Worm (Caenorhabditis elegans): ENCODE data around the gene C02E7.8.

The C02E7.8 gene

ce11 chrV:4918664-4919257 is 1.8 kb downstream of the C02E7.8 start, which contains the start of gene C02E7.6:
Gene C02E7.6, plus strand, starts transcription at chrV:4919207.
- TF ChIP-seq nhr-48 (tag; optimal IDR thresholded peaks at IDR 0.05) (peak; percentile 93), php-3 (GFP tag; IDR thresholded peaks at IDR 0.05) (no peak), madf-5 (GFP tag; IDR thresholded peaks at IDR 0.05) (no peak), zip-11 (GFP tag; IDR thresholded peaks at IDR 0.05) (no peak), lir-3 (tag; optimal IDR thresholded peaks at IDR 0.05) (no peak), T26A8.4 (GFP tag; IDR thresholded peaks at IDR 0.05) (no peak), gei-8 (GFP tag; optimal IDR thresholded peaks at IDR 0.05) (no peak), ceh-32 (tag; optimal IDR thresholded peaks at IDR 0.05; ENCODE audit: poor library complexity) (no peak), mes-2 (tag; optimal IDR thresholded peaks at IDR 0.05; ENCODE audit: poor library complexity, severe bottlenecking) (no peak), nhr-41 (GFP tag; IDR thresholded peaks at IDR 0.05) (no peak), nhr-111 (GFP tag; optimal IDR thresholded peaks at IDR 0.05) (no peak), mdl-1 (tag; optimal IDR thresholded peaks at IDR 0.05) (peak in 1 of 2 experiments; percentile 6), ceh-28 (tag; optimal IDR thresholded peaks at IDR 0.05) (no peak), spr-1 (tag; optimal IDR thresholded peaks at IDR 0.05) (peak; percentile 4), Y48G9A.11 (GFP tag; IDR thresholded peaks at IDR 0.05) (no peak), nhr-10 (tag; optimal IDR thresholded peaks at IDR 0.05) (peak; percentile 48), aha-1 (tag) (no peak), cey-2 (tag; optimal IDR thresholded peaks at IDR 0.05; ENCODE audit: borderline replicate concordance, insufficient read depth) (peak; percentile 47), R02D3.7 (tag; optimal IDR thresholded peaks at IDR 0.05) (no peak), set-16 (GFP tag; IDR thresholded peaks at IDR 0.05) (no peak), nhr-102 (tag; optimal IDR thresholded peaks at IDR 0.05) (peak; percentile 62), nhr-77 (tag; optimal IDR thresholded peaks at IDR 0.05) (no peak), ces-1 (GFP tag; optimal IDR thresholded peaks at IDR 0.05) (no peak), zag-1 (tag; optimal IDR thresholded peaks at IDR 0.05) (no peak), hlh-30 (tag; optimal IDR thresholded peaks at IDR 0.05; ENCODE audit: insufficient read depth) (no peak), mxl-3 (GFP tag; optimal IDR thresholded peaks at IDR 0.05) (peak; percentile 43), daf-8 (GFP tag; IDR thresholded peaks at IDR 0.05) (no peak), ztf-7 (tag; optimal IDR thresholded peaks at IDR 0.05) (no peak), saeg-2 (GFP tag; IDR thresholded peaks at IDR 0.05) (no peak), nhr-28 (tag; optimal IDR thresholded peaks at IDR 0.05) (peak; percentile 30), hlh-11 (tag; optimal IDR thresholded peaks at IDR 0.05) (peak; percentile 69), zfp-3 (GFP tag; conservative IDR thresholded peaks at IDR 0.05) (no peak), lin-38 (GFP tag; IDR thresholded peaks at IDR 0.05) (no peak)

- TF ChIP-seq nhr-111 (GFP tag; optimal IDR thresholded peaks at IDR 0.05) (no peak), nhr-25 (tag; optimal IDR thresholded peaks at IDR 0.05; ENCODE audit: borderline replicate concordance, insufficient read depth) (no peak), F44E2.7 (GFP tag; IDR thresholded peaks at IDR 0.05) (no peak), set-16 (GFP tag; IDR thresholded peaks at IDR 0.05) (peak; percentile 80)
Observed at ce11 chrV:4918091-4918624, 2.4 kb downstream of the C02E7.8 start, which contains the start of gene C02E7.7. Gene C02E7.7, minus strand, starts transcription at chrV:4918574.

DNA sequence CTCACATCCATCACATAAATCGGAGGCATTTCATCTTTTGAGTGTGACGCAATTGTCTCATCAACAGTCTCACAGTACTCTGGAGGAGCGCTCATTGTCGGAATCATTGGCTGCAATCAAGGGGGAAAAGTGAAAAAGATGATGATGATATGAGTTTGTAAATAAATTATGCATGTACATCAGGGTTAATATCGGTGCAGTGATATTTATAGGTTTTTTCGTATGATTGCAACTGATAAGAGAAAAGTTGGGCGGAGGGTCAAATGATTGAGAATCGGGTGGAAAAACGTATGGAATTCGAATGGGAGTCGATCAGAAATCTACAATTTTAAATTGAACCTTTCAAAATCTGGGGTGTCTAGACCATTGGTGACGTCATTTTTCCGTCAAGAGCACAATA is 5.7 kb downstream of the C02E7.8 start, which contains the start of gene H23N18.6:
TSS of gene H23N18.6 (minus strand) at position 201 of the 400 bp plus-strand sequence.
- 0 out of 2 replicates have a peak, but pooled peaks have one; percentile 9 for TF ChIP-seq dmd-6 (GFP tag; IDR thresholded peaks at IDR 0.05)
- TF ChIP-seq hmg-1.1 (GFP tag; IDR thresholded peaks at IDR 0.05) = no peak
- TF ChIP-seq hif-1 (tag; optimal IDR thresholded peaks at IDR 0.05) = no peak
- no peak for TF ChIP-seq egl-27 (tag; optimal IDR thresholded peaks at IDR 0.05)
- peak; percentile 77 for TF ChIP-seq pqm-1 (tag; optimal IDR thresholded peaks at IDR 0.05)
- peak; percentile 48; the same call in 1 of the 2 replicates for TF ChIP-seq php-3 (GFP tag; IDR thresholded peaks at IDR 0.05)
- TF ChIP-seq hlh-11 (tag; optimal IDR thresholded peaks at IDR 0.05) = peak; percentile 28
- TF ChIP-seq ceh-32 (tag; optimal IDR thresholded peaks at IDR 0.05; ENCODE audit: poor library complexity) = no peak
- no peak for TF ChIP-seq daf-8 (GFP tag; IDR thresholded peaks at IDR 0.05)
- no peak for TF ChIP-seq fkh-10 (GFP tag; optimal IDR thresholded peaks at IDR 0.05)
- TF ChIP-seq nhr-28 (tag; optimal IDR thresholded peaks at IDR 0.05) = peak; percentile 69
- no peak for TF ChIP-seq ZK546.5 (tag; optimal IDR thresholded peaks at IDR 0.05)
- TF ChIP-seq Y5F2A.4 (GFP tag; optimal IDR thresholded peaks at IDR 0.05) = no peak
- peak; percentile 4 for TF ChIP-seq aha-1 (tag)

Data from whole organism, L4 larva.